Fruit fly (Drosophila melanogaster) whole organism, prepupa: ENCODE data around the gene hook.

Experiments used
- Blimp-1 ChIP-seq: fragments of 200-800 bp; sonication (Bioruptor generic); optimal IDR thresholded peaks from 3 replicates; lab custom pipeline; 2017; ENCODE audit warnings: missing biosample characterization, missing genetic modification characterization, mild to moderate bottlenecking, moderate library complexity, missing genetic modification reagents
- CG10631 ChIP-seq: fragments of 200-800 bp; sonication (Bioruptor generic); optimal IDR thresholded peaks from 2 replicates; lab custom pipeline; 2016; ENCODE audit warnings: missing biosample characterization, missing genetic modification characterization
- CG10669 ChIP-seq: fragments of 200-800 bp; sonication (Bioruptor generic); optimal IDR thresholded peaks from 3 replicates; lab custom pipeline; 2018; ENCODE audit warnings: missing biosample characterization, mild to moderate bottlenecking, missing genetic modification characterization, moderate library complexity
- CG11294 ChIP-seq: fragments of 200-800 bp; sonication (Bioruptor generic); IDR thresholded peaks from 2 replicates; pipeline ENCODE4 v1.3.6; 2022; ENCODE audit warnings: missing biosample characterization, missing genetic modification characterization
- CG11762 ChIP-seq: fragments of 200-800 bp; sonication (Bioruptor generic); optimal IDR thresholded peaks from 3 replicates; lab custom pipeline; 2016; ENCODE audit warnings: missing biosample characterization, missing genetic modification characterization; ENCODE audit not compliant: insufficient read depth
- CG15336 ChIP-seq: fragments of 200-800 bp; sonication (Bioruptor generic); IDR thresholded peaks from 2 replicates; pipeline ENCODE4 v1.3.6; 2022; ENCODE audit warnings: missing biosample characterization, missing genetic modification characterization
- CG1621 ChIP-seq: fragments of 200-800 bp; sonication (Bioruptor generic); optimal IDR thresholded peaks from 3 replicates; lab custom pipeline; 2018; ENCODE audit warnings: missing biosample characterization, mild to moderate bottlenecking, missing genetic modification characterization
- CG16779 ChIP-seq: fragments of 200-800 bp; sonication (Bioruptor generic); optimal IDR thresholded peaks from 3 replicates; lab custom pipeline; 2017; ENCODE audit warnings: missing biosample characterization, mild to moderate bottlenecking, missing genetic modification characterization
- CG3032 ChIP-seq: fragments of 200-800 bp; optimal IDR thresholded peaks from 2 replicates; lab custom pipeline; 2019; ENCODE audit warnings: missing biosample characterization, mild to moderate bottlenecking, missing genetic modification characterization, moderate library complexity
- CG31627 ChIP-seq: fragments of 200-800 bp; sonication (Bioruptor generic); optimal IDR thresholded peaks from 3 replicates; lab custom pipeline; 2016; ENCODE audit warnings: missing biosample characterization, missing genetic modification characterization
- CG32006 ChIP-seq: fragments of 200-800 bp; sonication (Bioruptor generic); optimal IDR thresholded peaks from 3 replicates; lab custom pipeline; 2017; ENCODE audit warnings: missing biosample characterization, mild to moderate bottlenecking, missing genetic modification characterization
- CG34406 ChIP-seq: fragments of 200-800 bp; sonication (Bioruptor generic); optimal IDR thresholded peaks from 3 replicates; lab custom pipeline; 2016; ENCODE audit warnings: missing biosample characterization, missing genetic modification characterization
- CG3919 ChIP-seq: fragments of 200-800 bp; sonication (Bioruptor generic); optimal IDR thresholded peaks from 3 replicates; lab custom pipeline; 2016; ENCODE audit warnings: missing biosample characterization, missing genetic modification characterization
- CG4318 ChIP-seq: fragments of 200-800 bp; sonication (Bioruptor generic); optimal IDR thresholded peaks from 3 replicates; lab custom pipeline; 2017; ENCODE audit warnings: missing biosample characterization, mild to moderate bottlenecking, missing genetic modification characterization
- CG6792 ChIP-seq: fragments of 200-800 bp; sonication (Bioruptor generic); optimal IDR thresholded peaks from 3 replicates; lab custom pipeline; 2016; ENCODE audit warnings: missing biosample characterization, missing genetic modification characterization
- CG6808 ChIP-seq: fragments of 200-800 bp; sonication (Bioruptor generic); optimal IDR thresholded peaks from 3 replicates; lab custom pipeline; 2017; ENCODE audit warnings: missing biosample characterization, missing genetic modification characterization, mild to moderate bottlenecking, moderate library complexity, missing genetic modification reagents
- CG6854 ChIP-seq: fragments of 200-800 bp; sonication (Bioruptor generic); optimal IDR thresholded peaks from 2 replicates; lab custom pipeline; 2017; ENCODE audit warnings: missing biosample characterization, mild to moderate bottlenecking, missing genetic modification characterization
- CG8119 ChIP-seq: fragments of 200-800 bp; sonication (Bioruptor generic); IDR thresholded peaks from 3 replicates; pipeline ENCODE4 v1.3.6; 2022; ENCODE audit warnings: missing biosample characterization, missing genetic modification characterization
- CG8632 ChIP-seq: fragments of 200-800 bp; sonication (Bioruptor generic); optimal IDR thresholded peaks from 3 replicates; lab custom pipeline; 2016; ENCODE audit warnings: missing biosample characterization, missing genetic modification characterization
- CG9139 ChIP-seq: fragments of 200-800 bp; sonication (Bioruptor generic); optimal IDR thresholded peaks from 3 replicates; lab custom pipeline; 2017; ENCODE audit warnings: missing biosample characterization, mild to moderate bottlenecking, missing genetic modification characterization
- Eip75B ChIP-seq: fragments of 200-800 bp; sonication (Bioruptor generic); optimal IDR thresholded peaks from 3 replicates; lab custom pipeline; 2016; ENCODE audit warnings: missing biosample characterization, missing genetic modification characterization
- Eip78C ChIP-seq: fragments of 200-800 bp; sonication (Bioruptor generic); peaks from one replicate; lab custom pipeline; 2016; ENCODE audit warnings: missing biosample characterization, missing genetic modification characterization
- Eip93F ChIP-seq: fragments of 200-800 bp; sonication (Bioruptor generic); optimal IDR thresholded peaks from 2 replicates; lab custom pipeline; 2016; ENCODE audit warnings: missing biosample characterization, mild to moderate bottlenecking, missing genetic modification characterization
- Ets21C ChIP-seq: fragments of 200-800 bp; sonication (Bioruptor generic); optimal IDR thresholded peaks from 3 replicates; lab custom pipeline; 2016; ENCODE audit warnings: missing biosample characterization, missing genetic modification characterization
- Ets96B ChIP-seq: fragments of 200-800 bp; optimal IDR thresholded peaks from 2 replicates; lab custom pipeline; 2019; ENCODE audit warnings: missing biosample characterization, mild to moderate bottlenecking, missing genetic modification characterization, moderate library complexity
- Gug ChIP-seq: fragments of 200-800 bp; sonication (Bioruptor generic); IDR thresholded peaks from 2 replicates; pipeline ENCODE4 v1.3.6; 2022; ENCODE audit warnings: missing biosample characterization, missing genetic modification characterization
- Hr38 ChIP-seq: sonication (Bioruptor generic); optimal IDR thresholded peaks from 2 replicates; lab custom pipeline; 2016; ENCODE audit warnings: missing biosample characterization, missing genetic modification characterization
- Hr4 ChIP-seq: fragments of 200-800 bp; sonication (Bioruptor generic); optimal IDR thresholded peaks from 3 replicates; lab custom pipeline; 2016; ENCODE audit warnings: missing biosample characterization, missing genetic modification characterization
- Lpt ChIP-seq: fragments of 200-800 bp; sonication (Bioruptor generic); optimal IDR thresholded peaks from 3 replicates; lab custom pipeline; 2016; ENCODE audit warnings: missing biosample characterization, missing genetic modification characterization
- Met ChIP-seq: fragments of 200-800 bp; sonication (Bioruptor generic); optimal IDR thresholded peaks from 3 replicates; lab custom pipeline; 2016; ENCODE audit warnings: missing biosample characterization, missing genetic modification characterization
- OdsH ChIP-seq: fragments of 200-800 bp; sonication (Bioruptor generic); optimal IDR thresholded peaks from 3 replicates; lab custom pipeline; 2016; ENCODE audit warnings: missing biosample characterization, missing genetic modification characterization
- Smox ChIP-seq: fragments of 200-800 bp; sonication (Bioruptor generic); optimal IDR thresholded peaks from 3 replicates; lab custom pipeline; 2016; ENCODE audit warnings: missing biosample characterization, missing genetic modification characterization
- Sox102F ChIP-seq: fragments of 200-800 bp; sonication (Bioruptor generic); optimal IDR thresholded peaks from 2 replicates; lab custom pipeline; 2016; ENCODE audit warnings: missing biosample characterization, mild to moderate bottlenecking, missing genetic modification characterization
- Sox14 ChIP-seq: fragments of 200-800 bp; sonication (Bioruptor generic); optimal IDR thresholded peaks from 3 replicates; lab custom pipeline; 2016; ENCODE audit warnings: missing biosample characterization, missing genetic modification characterization
- achi ChIP-seq: fragments of 200-800 bp; sonication (Bioruptor generic); optimal IDR thresholded peaks from 3 replicates; lab custom pipeline; 2016; ENCODE audit warnings: missing biosample characterization, missing genetic modification characterization
- acj6 ChIP-seq: fragments of 200-800 bp; sonication (Bioruptor generic); optimal IDR thresholded peaks from 3 replicates; lab custom pipeline; 2016; ENCODE audit warnings: missing biosample characterization, missing genetic modification characterization
- cyc ChIP-seq: fragments of 200-800 bp; sonication (Bioruptor generic); optimal IDR thresholded peaks from 3 replicates; lab custom pipeline; 2016; ENCODE audit warnings: missing biosample characterization, missing genetic modification characterization
- dsx ChIP-seq: fragments of 200-800 bp; optimal IDR thresholded peaks from 3 replicates; lab custom pipeline; 2019; ENCODE audit warnings: missing biosample characterization, mild to moderate bottlenecking, missing genetic modification characterization, moderate library complexity; ENCODE audit not compliant: poor library complexity, severe bottlenecking
- eg ChIP-seq: fragments of 200-800 bp; sonication (Bioruptor generic); IDR thresholded peaks from 3 replicates; pipeline ENCODE4 v1.3.6; 2022; ENCODE audit warnings: missing biosample characterization, missing genetic modification characterization
- esn ChIP-seq: fragments of 200-800 bp; sonication (Bioruptor generic); optimal IDR thresholded peaks from 2 replicates; lab custom pipeline; 2016; ENCODE audit warnings: missing biosample characterization, mild to moderate bottlenecking, missing genetic modification characterization, moderate library complexity
- fd85E ChIP-seq: fragments of 200-800 bp; sonication (Bioruptor generic); optimal IDR thresholded peaks from 3 replicates; lab custom pipeline; 2016; ENCODE audit warnings: missing biosample characterization, missing genetic modification characterization
- fkh ChIP-seq: fragments of 200-800 bp; sonication (Bioruptor generic); optimal IDR thresholded peaks from 3 replicates; lab custom pipeline; 2017; ENCODE audit warnings: missing biosample characterization, mild to moderate bottlenecking, missing genetic modification characterization, moderate library complexity
- lz ChIP-seq: fragments of 200-800 bp; sonication (Bioruptor generic); optimal IDR thresholded peaks from 3 replicates; lab custom pipeline; 2016; ENCODE audit warnings: missing biosample characterization, missing genetic modification characterization
- net ChIP-seq: fragments of 200-800 bp; sonication (Bioruptor generic); optimal IDR thresholded peaks from 3 replicates; lab custom pipeline; 2016; ENCODE audit warnings: missing biosample characterization, missing genetic modification characterization
- pdm3 ChIP-seq: fragments of 200-800 bp; sonication (Bioruptor generic); optimal IDR thresholded peaks from 3 replicates; lab custom pipeline; 2016; ENCODE audit warnings: missing biosample characterization, missing genetic modification characterization
- salr ChIP-seq, 2 experiments: fragments of 200-800 bp; sonication (Bioruptor generic); optimal IDR thresholded peaks; 3 replicates each; lab custom pipeline; 2016 to 2018; ENCODE audit warnings: missing biosample characterization in 2 of 2, missing genetic modification characterization in 2 of 2, mild to moderate bottlenecking in 1 of 2
- spab ChIP-seq: fragments of 200-800 bp; sonication (Bioruptor generic); optimal IDR thresholded peaks from 2 replicates; lab custom pipeline; 2017; ENCODE audit warnings: missing biosample characterization, mild to moderate bottlenecking, missing genetic modification characterization, missing genetic modification reagents
- ss ChIP-seq, 2 experiments: fragments of 200-800 bp; sonication (Bioruptor generic); optimal IDR thresholded peaks; 2 replicates in 1 of 2; 3 replicates in 1 of 2; lab custom pipeline; 2017 to 2018; ENCODE audit warnings: mild to moderate bottlenecking in 2 of 2, missing biosample characterization in 2 of 2, missing genetic modification characterization in 2 of 2, moderate library complexity in 1 of 2
- vri ChIP-seq: fragments of 200-800 bp; sonication (Bioruptor generic); optimal IDR thresholded peaks from 3 replicates; lab custom pipeline; 2016; ENCODE audit warnings: missing biosample characterization, mild to moderate bottlenecking, missing genetic modification characterization

Gene hook

DNA sequence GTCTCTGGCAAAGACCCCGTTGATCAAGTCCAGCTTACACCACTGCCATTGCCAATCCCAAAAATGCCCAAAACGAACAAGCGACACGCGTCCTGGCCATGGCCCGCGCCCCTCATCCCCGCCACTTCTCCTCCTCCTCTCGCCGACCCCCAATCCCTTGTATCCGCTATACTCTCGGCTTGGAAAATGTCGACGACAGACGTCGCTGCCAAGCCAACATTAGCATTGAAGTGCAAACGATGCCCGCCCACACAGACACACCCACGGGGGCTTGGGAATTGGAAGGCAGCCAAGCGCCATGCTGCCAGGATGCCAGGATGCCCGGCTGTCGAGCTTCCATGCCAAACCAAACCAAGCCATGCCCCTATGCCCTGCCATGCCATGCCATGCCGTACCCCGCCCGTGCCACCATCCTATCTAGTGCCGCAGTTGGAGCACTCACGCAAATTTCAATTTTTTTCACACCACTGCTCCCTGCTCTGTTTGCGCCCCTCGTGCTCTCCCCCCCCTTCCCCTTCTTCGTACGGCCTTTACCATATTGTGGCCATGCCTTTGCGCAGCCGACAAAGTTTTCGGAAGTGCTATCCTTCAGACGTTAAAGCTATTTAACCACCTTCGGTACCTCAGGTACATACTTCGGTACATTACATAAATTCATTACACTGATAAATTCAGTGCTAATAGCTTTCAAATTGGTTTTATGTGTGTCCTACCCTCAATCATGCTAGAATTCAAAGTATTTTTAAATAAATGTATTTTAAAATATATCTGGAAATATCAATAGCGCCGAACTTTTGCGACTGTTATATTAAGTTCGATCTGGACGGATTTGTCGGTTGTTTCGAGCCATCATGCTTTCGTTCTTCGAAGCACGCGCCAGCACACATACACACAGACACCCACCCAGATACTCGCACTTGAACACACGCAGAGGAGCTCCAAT is 11.7 kb downstream of the hook start:
- peak; percentile 84 for TF ChIP-seq dsx (GFP tag; lab: Kevin White, UChicago)
- peak; percentile 61 for TF ChIP-seq CG6854 (GFP tag; lab: Kevin White, UChicago)
- peak; percentile 53; the same call in 2 of the 3 replicates for TF ChIP-seq eg (GFP tag; lab: Robert Waterston, UW)
- peak; percentile 78 for TF ChIP-seq Eip75B
- peak; percentile 81 for TF ChIP-seq acj6 (GFP tag; lab: Kevin White, UChicago)
- peak; percentile 80 for TF ChIP-seq CG34406 (GFP tag; lab: Kevin White, UChicago)
- peak; percentile 85 for TF ChIP-seq CG6808 (GFP tag; lab: Kevin White, UChicago)
- TF ChIP-seq net (GFP tag; lab: Kevin White, UChicago) = peak; percentile 72
- TF ChIP-seq Ets21C = peak; percentile 65
- no peak; the same call in 1 of the 2 replicates for TF ChIP-seq CG11294 (GFP tag; lab: Robert Waterston, UW)
- peak; percentile 84 for TF ChIP-seq CG8632 (GFP tag; lab: Kevin White, UChicago)
- peak; percentile 83 for TF ChIP-seq CG16779
- peak; percentile 90 for TF ChIP-seq CG3032
- TF ChIP-seq Lpt (GFP tag; lab: Kevin White, UChicago) = peak; percentile 59
- TF ChIP-seq Gug (GFP tag; lab: Robert Waterston, UW) = 0 out of 2 replicates have a peak, but pooled peaks have one; percentile 8
- TF ChIP-seq CG4318 = peak; percentile 65
- TF ChIP-seq Hr38 = no peak
- TF ChIP-seq Met = peak; percentile 84
- TF ChIP-seq CG1621 (tag; lab: Kevin White, UChicago) = peak; percentile 81
- TF ChIP-seq CG9139 (GFP tag; lab: Kevin White, UChicago) = peak; percentile 80
- TF ChIP-seq Hr4 (GFP tag; lab: Kevin White, UChicago) = peak; percentile 71
- peak; percentile 84 for TF ChIP-seq OdsH (GFP tag; lab: Kevin White, UChicago)
- peak; percentile 78 for TF ChIP-seq Smox (GFP tag; lab: Kevin White, UChicago)
- TF ChIP-seq vri (GFP tag; lab: Kevin White, UChicago) = peak; percentile 68
- TF ChIP-seq ss (GFP tag; optimal IDR thresholded peaks at IDR 0.05; lab: Kevin White, UChicago) = peak; percentile 92 to 96
- peak; percentile 97 for TF ChIP-seq Eip78C (GFP tag; lab: Kevin White, UChicago)
- TF ChIP-seq CG6792 (GFP tag; lab: Kevin White, UChicago) = peak; percentile 82
- peak; percentile 84 for TF ChIP-seq CG15336
- TF ChIP-seq CG31627 (GFP tag; lab: Kevin White, UChicago) = peak; percentile 72
- peak; percentile 57 for TF ChIP-seq CG11762
- peak; percentile 80 for TF ChIP-seq CG3919 (GFP tag; lab: Kevin White, UChicago)
- peak; percentile 84 for TF ChIP-seq pdm3
- peak; percentile 29 for TF ChIP-seq fkh (GFP tag; lab: Kevin White, UChicago)
- TF ChIP-seq achi = peak; percentile 87
- peak; percentile 88 for TF ChIP-seq esn (GFP tag; lab: Kevin White, UChicago)
- TF ChIP-seq cyc = peak; percentile 71
- TF ChIP-seq CG8119 = peak; percentile 89
- peak; percentile 89 for TF ChIP-seq CG32006 (GFP tag; lab: Kevin White, UChicago)
- peak; percentile 84 for TF ChIP-seq CG10669 (GFP tag; lab: Kevin White, UChicago)
- TF ChIP-seq lz (GFP tag; lab: Kevin White, UChicago) = peak; percentile 82
- TF ChIP-seq Sox102F (GFP tag; lab: Kevin White, UChicago) = peak; percentile 85
- peak; percentile 61 for TF ChIP-seq Blimp-1 (GFP tag; lab: Kevin White, UChicago)
- TF ChIP-seq salr (GFP tag; optimal IDR thresholded peaks at IDR 0.05; lab: Kevin White, UChicago) = peak; percentile 54 to 82
- peak; percentile 1 for TF ChIP-seq fd85E (GFP tag; lab: Kevin White, UChicago)
- peak; percentile 88 for TF ChIP-seq Sox14 (GFP tag; lab: Kevin White, UChicago)
- TF ChIP-seq Eip93F (GFP tag; lab: Kevin White, UChicago) = peak; percentile 56
- TF ChIP-seq CG10631 (GFP tag; lab: Kevin White, UChicago) = peak; percentile 84
- TF ChIP-seq Ets96B (tag; lab: Kevin White, UChicago) = peak; percentile 90
- peak; percentile 84 for TF ChIP-seq spab (GFP tag; lab: Kevin White, UChicago)
